Worm (Caenorhabditis elegans) whole organism, L4 larva: Measurements from ENCODE around the gene Y46E12A.5.

Experiments used
- D1046.2 ChIP-seq: fragments of 200-800 bp; sonication (Bioruptor generic); IDR thresholded peaks from 2 replicates; pipeline ENCODE4 v1.3.6; 2022; ENCODE audit warnings: missing genetic modification characterization, missing compliant biosample characterization
- F10B5.3 ChIP-seq: sonication (generic microtip); optimal IDR thresholded peaks from 2 replicates; lab custom pipeline; 2016; ENCODE audit warnings: mild to moderate bottlenecking, missing genetic modification characterization, missing compliant biosample characterization
- F26F4.8 ChIP-seq: fragments of 200-800 bp; sonication (Bioruptor generic); conservative IDR thresholded peaks from 2 replicates; pipeline ENCODE4 v1.3.6; 2022; ENCODE audit warnings: missing genetic modification characterization, missing compliant biosample characterization
- R02D3.7 ChIP-seq: fragments of 150-350 bp; sonication (generic microtip); optimal IDR thresholded peaks from 3 replicates; lab custom pipeline; 2014; ENCODE audit warnings: missing biosample characterization, missing genetic modification characterization
- T26A8.4 ChIP-seq: fragments of 200-800 bp; sonication (Bioruptor generic); IDR thresholded peaks from 2 replicates; pipeline ENCODE4 v1.3.6; 2022; ENCODE audit warnings: missing genetic modification characterization, missing compliant biosample characterization
- aha-1 ChIP-seq: fragments of 150-350 bp; peaks from one replicate; lab custom pipeline; 2014; ENCODE audit warnings: missing biosample characterization, missing genetic modification characterization
- ceh-44 ChIP-seq: fragments of 200-800 bp; sonication (Bioruptor generic); IDR thresholded peaks from 2 replicates; pipeline ENCODE4 v1.3.6; 2022; ENCODE audit warnings: missing genetic modification reagents, missing genetic modification characterization, missing compliant biosample characterization
- ceh-62 ChIP-seq: sonication (generic microtip); optimal IDR thresholded peaks from 2 replicates; lab custom pipeline; 2017; ENCODE audit warnings: missing biosample characterization, missing genetic modification characterization
- ctbp-1 ChIP-seq: fragments of 200-800 bp; sonication (Bioruptor generic); IDR thresholded peaks from 2 replicates; pipeline ENCODE4 v1.3.6; 2022; ENCODE audit warnings: missing genetic modification reagents, missing genetic modification characterization, missing compliant biosample characterization
- daf-12 ChIP-seq: fragments of 150-350 bp; optimal IDR thresholded peaks from 2 replicates; lab custom pipeline; 2014; ENCODE audit warnings: missing biosample characterization, missing genetic modification reagents, missing genetic modification characterization
- daf-16 ChIP-seq, 3 experiments: sonication (generic microtip); optimal IDR thresholded peaks; 2 replicates each; lab custom pipeline; 2016 to 2017; ENCODE audit warnings: missing genetic modification characterization in 3 of 3, missing genetic modification reagents in 3 of 3, mild to moderate bottlenecking in 2 of 3, missing compliant biosample characterization in 2 of 3, missing biosample characterization in 1 of 3, moderate library complexity in 1 of 3
- dmd-6 ChIP-seq: fragments of 200-800 bp; sonication (Bioruptor generic); IDR thresholded peaks from 2 replicates; pipeline ENCODE4 v1.3.6; 2022; ENCODE audit warnings: missing genetic modification reagents, missing genetic modification characterization, missing compliant biosample characterization
- dpl-1 ChIP-seq: fragments of 150-350 bp; optimal IDR thresholded peaks from 2 replicates; lab custom pipeline; 2014; ENCODE audit warnings: missing biosample characterization, missing genetic modification reagents, missing genetic modification characterization
- dve-1 ChIP-seq: sonication (generic microtip); optimal IDR thresholded peaks from 2 replicates; lab custom pipeline; 2017; ENCODE audit warnings: antibody characterized with exemption, mild to moderate bottlenecking, missing genetic modification characterization, missing compliant biosample characterization; ENCODE audit not compliant: insufficient read depth
- egl-43 ChIP-seq: fragments of 200-800 bp; sonication (Bioruptor generic); IDR thresholded peaks from 2 replicates; pipeline ENCODE4 v1.3.6; 2022; ENCODE audit warnings: missing genetic modification reagents, missing genetic modification characterization, missing compliant biosample characterization
- gei-8 ChIP-seq: fragments of 200-800 bp; sonication (Bioruptor generic); optimal IDR thresholded peaks from 2 replicates; lab custom pipeline; 2018; ENCODE audit warnings: mild to moderate bottlenecking, missing genetic modification characterization, missing compliant biosample characterization
- hlh-11 ChIP-seq: fragments of 200-800 bp; sonication (Bioruptor generic); optimal IDR thresholded peaks from 2 replicates; lab custom pipeline; 2018; ENCODE audit warnings: mild to moderate bottlenecking, missing genetic modification characterization, missing compliant biosample characterization
- hmg-1.1 ChIP-seq: fragments of 200-800 bp; sonication (Bioruptor generic); IDR thresholded peaks from 2 replicates; pipeline ENCODE4 v1.3.6; 2022; ENCODE audit warnings: missing genetic modification reagents, missing genetic modification characterization, missing compliant biosample characterization
- lin-15B ChIP-seq: fragments of 150-350 bp; sonication (generic microtip); optimal IDR thresholded peaks from 3 replicates; lab custom pipeline; 2014; ENCODE audit warnings: missing biosample characterization, missing genetic modification characterization
- lin-29 ChIP-seq: fragments of 200-800 bp; sonication (Bioruptor generic); IDR thresholded peaks from 2 replicates; pipeline ENCODE4 v1.3.6; 2022; ENCODE audit warnings: missing genetic modification reagents, missing genetic modification characterization, missing compliant biosample characterization
- lsy-2 ChIP-seq, 2 experiments: fragments of 150-350 bp in 1 of 2; sonication (generic microtip) in 1 of 2; optimal IDR thresholded peaks; 2 replicates each; lab custom pipeline; 2014 to 2017; ENCODE audit warnings: missing biosample characterization in 2 of 2, missing genetic modification characterization in 2 of 2
- madf-5 ChIP-seq, 2 experiments: fragments of 200-800 bp; sonication (Bioruptor generic); IDR thresholded peaks; 2 replicates each; pipeline ENCODE4 v1.3.6; 2022; ENCODE audit warnings: missing compliant biosample characterization in 2 of 2, missing genetic modification characterization in 2 of 2
- mep-1 ChIP-seq: fragments of 150-350 bp; sonication (generic microtip); optimal IDR thresholded peaks from 3 replicates; lab custom pipeline; 2014; ENCODE audit warnings: missing biosample characterization, missing genetic modification characterization
- mes-2 ChIP-seq: sonication (generic microtip); optimal IDR thresholded peaks from 2 replicates; lab custom pipeline; 2016; ENCODE audit warnings: missing genotype, mild to moderate bottlenecking, missing genetic modification characterization, missing compliant biosample characterization; ENCODE audit not compliant: poor library complexity, severe bottlenecking
- mxl-2 ChIP-seq: fragments of 200-800 bp; sonication (Bioruptor generic); conservative IDR thresholded peaks from 2 replicates; pipeline ENCODE4 v1.3.6; 2022; ENCODE audit warnings: missing genetic modification reagents, missing genetic modification characterization, missing compliant biosample characterization
- mxl-3 ChIP-seq: fragments of 200-800 bp; sonication (Bioruptor generic); optimal IDR thresholded peaks from 2 replicates; lab custom pipeline; 2018; ENCODE audit warnings: mild to moderate bottlenecking, missing genetic modification characterization, missing compliant biosample characterization
- nhr-102 ChIP-seq: sonication (generic microtip); optimal IDR thresholded peaks from 2 replicates; lab custom pipeline; 2016; ENCODE audit warnings: mild to moderate bottlenecking, missing genetic modification characterization, moderate library complexity, missing compliant biosample characterization
- nhr-11 ChIP-seq: fragments of 150-350 bp; optimal IDR thresholded peaks from 2 replicates; lab custom pipeline; 2014; ENCODE audit warnings: missing biosample characterization, missing genetic modification characterization
- nhr-237 ChIP-seq: sonication (generic microtip); optimal IDR thresholded peaks from 2 replicates; lab custom pipeline; 2017; ENCODE audit warnings: missing biosample characterization, missing genetic modification characterization
- nhr-28 ChIP-seq: fragments of 150-350 bp; optimal IDR thresholded peaks from 2 replicates; lab custom pipeline; 2014; ENCODE audit warnings: missing biosample characterization, missing genetic modification characterization
- nhr-42 ChIP-seq: fragments of 200-800 bp; sonication (Bioruptor generic); IDR thresholded peaks from 2 replicates; pipeline ENCODE4 v1.3.6; 2022; ENCODE audit warnings: missing genetic modification characterization, missing compliant biosample characterization
- pqm-1 ChIP-seq: sonication (generic microtip); optimal IDR thresholded peaks from 2 replicates; lab custom pipeline; 2017; ENCODE audit warnings: missing biosample characterization, missing genetic modification characterization
- rbr-2 ChIP-seq: sonication (generic microtip); optimal IDR thresholded peaks from 2 replicates; lab custom pipeline; 2016; ENCODE audit warnings: missing genotype, missing genetic modification characterization, missing compliant biosample characterization
- set-16 ChIP-seq: fragments of 200-800 bp; sonication (Bioruptor generic); IDR thresholded peaks from 2 replicates; pipeline ENCODE4 v1.3.6; 2022; ENCODE audit warnings: missing genetic modification reagents, missing genetic modification characterization, missing compliant biosample characterization
- spr-1 ChIP-seq: sonication (generic microtip); optimal IDR thresholded peaks from 2 replicates; lab custom pipeline; 2016; ENCODE audit warnings: mild to moderate bottlenecking, missing genetic modification characterization, missing compliant biosample characterization
- zip-2 ChIP-seq: fragments of 150-350 bp; optimal IDR thresholded peaks from 2 replicates; lab custom pipeline; 2014; ENCODE audit warnings: missing biosample characterization, missing genetic modification characterization
- ztf-11 ChIP-seq: fragments of 150-350 bp; optimal IDR thresholded peaks from 2 replicates; lab custom pipeline; 2014; ENCODE audit warnings: missing biosample characterization, missing genetic modification characterization

Y46E12A.5 gene

DNA sequence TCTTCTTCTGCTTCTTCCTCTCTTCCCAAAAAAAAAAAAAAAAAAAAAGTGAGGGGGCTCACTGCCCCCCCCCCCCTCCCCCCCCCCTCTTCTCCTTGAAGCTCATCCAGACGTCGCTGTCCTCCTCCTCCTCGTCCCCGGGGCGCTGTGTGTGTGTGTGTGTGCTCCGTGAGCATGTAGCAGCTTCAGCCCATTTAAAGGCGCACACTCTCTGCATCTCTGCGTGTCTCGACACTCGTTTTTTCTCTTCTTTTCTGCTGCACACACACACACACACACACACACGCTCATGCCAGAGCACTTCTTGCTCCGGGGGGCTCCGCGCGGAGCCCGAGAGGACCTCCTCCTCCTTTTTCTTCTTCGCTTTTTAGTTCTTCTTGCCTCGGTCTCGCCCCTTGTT lies 27.7 kb upstream of the Y46E12A.5 start (continued):
- TF ChIP-seq T26A8.4 (GFP tag; lab: Robert Waterston, UW): no peak
- peak; percentile 6 for TF ChIP-seq dve-1 (tag; lab: Kevin White, UChicago)
- TF ChIP-seq mes-2 (tag; lab: Kevin White, UChicago): peak; percentile 46
- peak; percentile 75 for TF ChIP-seq hmg-1.1 (GFP tag; lab: Robert Waterston, UW)
- TF ChIP-seq ceh-44: no peak
- TF ChIP-seq ctbp-1: peak; percentile 66; the same call in 1 of the 2 replicates
- no peak for TF ChIP-seq gei-8
- peak; percentile 14; the same call in 1 of the 2 replicates for TF ChIP-seq dmd-6 (GFP tag; lab: Robert Waterston, UW)
- peak; percentile 94 for TF ChIP-seq aha-1
- TF ChIP-seq lsy-2 (tag; optimal IDR thresholded peaks at IDR 0.05; lab: Kevin White, UChicago): peak; percentile 36 to 76

DNA sequence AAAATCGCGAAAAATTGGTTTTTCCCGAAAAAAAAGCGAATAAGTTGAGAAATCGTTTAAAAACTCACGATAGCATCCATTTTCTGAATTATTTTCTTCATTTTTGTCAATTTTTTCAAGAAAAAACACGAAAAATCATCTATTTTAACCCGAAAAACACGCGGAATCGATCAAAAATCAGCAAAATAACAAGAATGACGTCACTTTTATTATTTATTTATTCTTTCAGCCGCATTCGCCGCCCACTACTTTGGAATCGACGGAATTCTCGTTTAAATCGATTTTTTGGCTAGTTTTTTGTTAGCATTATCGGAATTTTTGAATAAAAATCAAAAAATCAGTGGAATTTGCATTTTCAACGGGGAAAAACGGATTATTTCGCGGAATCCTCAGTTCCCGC lies 19.9 kb upstream of the Y46E12A.5 start, which contains the start of gene Y39A3CL.4:
Gene Y39A3CL.4 (minus strand): TSS at position 101 of the 400 bp plus-strand sequence.
- no peak for TF ChIP-seq madf-5 (GFP tag; IDR thresholded peaks at IDR 0.05; lab: Robert Waterston, UW)
- no peak for TF ChIP-seq daf-16 (GFP tag; optimal IDR thresholded peaks at IDR 0.05; lab: Kevin White, UChicago)
- TF ChIP-seq daf-16 (tag; optimal IDR thresholded peaks at IDR 0.05; lab: Kevin White, UChicago): peak; percentile 8
- TF ChIP-seq, all 104 proteins: peak for 1

DNA sequence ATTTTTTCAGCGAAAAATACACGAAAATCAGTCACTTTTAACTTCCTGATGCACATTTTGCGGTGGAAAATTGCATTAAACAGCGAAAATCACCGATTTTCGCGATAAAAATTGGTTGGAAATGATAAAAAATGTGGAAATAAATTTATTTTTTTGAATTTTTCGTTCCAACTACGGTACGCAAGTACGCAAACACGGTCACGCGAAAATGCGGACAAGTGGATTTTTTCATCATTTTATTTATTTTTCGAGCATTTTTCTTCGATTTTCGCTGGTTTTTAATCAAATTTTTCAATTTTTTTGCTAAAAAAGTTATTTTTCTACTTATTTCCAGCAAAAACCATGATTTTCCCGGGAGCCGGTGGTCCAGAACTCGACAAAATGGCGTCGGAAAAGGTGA lies 19.4 kb upstream of the Y46E12A.5 start, which contains the start of gene Y39A3CL.3:
Gene Y39A3CL.3 (plus strand): TSS at position 335 of the 400 bp plus-strand sequence.
- TF ChIP-seq lin-29 (no peak), ceh-44 (no peak), mxl-3 (no peak), aha-1 (peak; percentile 50), T26A8.4 (GFP tag; lab: Robert Waterston, UW) (no peak), lsy-2 (tag; optimal IDR thresholded peaks at IDR 0.05; lab: Kevin White, UChicago) (peak; percentile 58 to 97), nhr-237 (tag; lab: Kevin White, UChicago) (no peak), mep-1 (tag; lab: Kevin White, UChicago) (peak; percentile 3), F10B5.3 (no peak), mes-2 (tag; lab: Kevin White, UChicago) (peak; percentile 58), daf-12 (tag; lab: Kevin White, UChicago) (no peak), dpl-1 (GFP tag; lab: Kevin White, UChicago) (peak; percentile 51)

DNA sequence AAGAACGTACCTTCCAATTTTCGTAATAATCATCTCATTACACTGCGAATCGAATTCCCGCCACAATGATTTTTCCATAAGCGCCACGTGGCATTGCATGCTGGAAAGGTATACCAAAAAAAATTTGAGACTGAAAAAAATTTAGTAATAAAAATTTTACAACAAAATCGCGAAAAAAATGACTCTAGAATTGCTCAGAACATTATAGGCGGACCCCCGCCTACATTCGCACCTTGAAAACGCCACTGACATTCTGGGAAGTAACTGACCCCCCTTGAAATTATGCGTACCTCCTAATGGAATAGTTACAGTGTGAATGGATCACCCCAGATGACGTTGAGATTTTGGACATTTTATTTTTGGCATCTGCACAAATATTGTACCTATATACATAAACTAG lies 11.9 kb upstream of the Y46E12A.5 start, which contains the start of gene tbx-43:
Gene tbx-43 (minus strand): TSS at position 101 of the 400 bp plus-strand sequence.
- TF ChIP-seq aha-1: peak; percentile 25
- TF ChIP-seq hlh-11 (tag; lab: Kevin White, UChicago): no peak

DNA sequence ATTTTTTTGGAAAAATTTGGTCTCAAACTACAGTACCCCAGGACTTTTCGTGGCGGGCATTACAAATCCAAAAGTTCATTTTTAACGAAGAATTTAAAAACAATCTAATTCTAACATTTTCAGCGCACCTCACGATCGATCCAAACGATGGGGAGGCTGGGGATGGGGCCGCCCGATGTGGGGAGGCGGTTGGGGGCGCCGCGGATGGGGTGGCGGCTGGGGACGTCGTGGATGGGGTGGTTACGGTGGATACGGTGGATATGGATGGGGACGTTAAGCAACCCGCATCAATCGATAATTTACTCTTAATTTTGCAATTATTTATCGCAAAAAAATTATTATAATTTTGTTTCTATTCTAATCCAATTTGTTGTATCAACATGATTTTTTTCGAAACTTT lies 6.4 kb upstream of the Y46E12A.5 start:
- no peak for TF ChIP-seq nhr-11 (tag; lab: Kevin White, UChicago)
- peak; percentile 82 for TF ChIP-seq set-16 (GFP tag; lab: Robert Waterston, UW)
- TF ChIP-seq zip-2: no peak
- TF ChIP-seq R02D3.7 (tag; lab: Kevin White, UChicago): no peak
- TF ChIP-seq rbr-2 (tag; lab: Kevin White, UChicago): no peak
- TF ChIP-seq nhr-28: no peak
- no peak for TF ChIP-seq T26A8.4 (GFP tag; lab: Robert Waterston, UW)

DNA sequence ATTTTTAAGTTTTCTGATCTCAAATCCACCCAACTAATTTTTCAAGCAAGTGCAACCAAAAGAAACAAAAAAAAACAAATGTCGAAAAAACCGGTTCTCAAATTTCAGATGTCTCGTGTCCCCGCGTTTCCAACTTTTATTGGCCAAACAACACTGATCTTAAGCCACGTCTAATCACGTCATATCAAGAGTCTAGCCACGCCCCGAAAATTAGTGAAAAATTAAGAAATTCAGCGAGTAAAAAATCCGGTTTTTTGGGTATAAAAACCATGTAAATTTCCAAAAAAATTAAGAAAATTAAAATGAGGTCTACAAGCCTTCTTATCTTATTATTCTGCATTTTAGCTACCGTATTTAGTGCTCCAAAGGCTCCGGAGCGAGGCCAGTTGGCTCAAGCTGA lies 5.2 kb upstream of the Y46E12A.5 start, which contains the start of gene cnc-6:
Gene cnc-6 (plus strand): TSS at position 301 of the 400 bp plus-strand sequence.
- peak; percentile 17 for TF ChIP-seq aha-1
- no peak for TF ChIP-seq mxl-2

DNA sequence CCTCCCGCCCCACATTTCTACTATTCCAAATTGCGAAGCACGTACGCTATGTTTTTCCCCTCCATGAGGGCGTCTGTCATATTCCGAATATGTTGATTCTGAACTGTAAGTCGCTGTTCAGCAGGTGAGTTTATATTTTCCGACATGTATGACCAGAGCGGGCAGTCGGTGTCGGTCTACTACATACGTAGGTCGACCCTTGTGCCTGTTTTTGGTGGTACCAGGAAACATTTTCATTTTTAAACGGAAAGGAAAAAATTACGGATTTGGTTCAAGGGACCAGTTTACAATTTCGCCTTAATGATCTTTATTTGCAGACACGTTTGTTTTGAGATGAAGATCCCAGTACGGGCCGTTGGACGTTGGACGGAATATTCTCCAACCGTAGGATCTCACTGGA lies 581 bp upstream of the Y46E12A.5 start, which contains the start of gene Y46E12A.2:
Gene Y46E12A.2 (plus strand): TSS at position 301 of the 400 bp plus-strand sequence.
- no peak for TF ChIP-seq lin-15B (tag; lab: Kevin White, UChicago)
- TF ChIP-seq ceh-62: no peak
- TF ChIP-seq nhr-102 (tag; lab: Kevin White, UChicago): no peak
- no peak for TF ChIP-seq aha-1
- no peak for TF ChIP-seq dmd-6 (GFP tag; lab: Robert Waterston, UW)
- TF ChIP-seq nhr-42 (GFP tag; lab: Robert Waterston, UW): no peak
- no peak for TF ChIP-seq D1046.2
- TF ChIP-seq madf-5 (GFP tag; IDR thresholded peaks at IDR 0.05; lab: Robert Waterston, UW): no peak
- TF ChIP-seq spr-1: no peak
- no peak for TF ChIP-seq ztf-11 (tag; lab: Kevin White, UChicago)
- no peak for TF ChIP-seq egl-43 (GFP tag; lab: Robert Waterston, UW)
- no peak for TF ChIP-seq R02D3.7 (tag; lab: Kevin White, UChicago)
- TF ChIP-seq F26F4.8 (GFP tag; lab: Robert Waterston, UW): no peak
- no peak for TF ChIP-seq pqm-1 (tag; lab: Kevin White, UChicago)
